Worm (Caenorhabditis elegans): ENCODE measurements around the gene C50E3.5.

DNA sequence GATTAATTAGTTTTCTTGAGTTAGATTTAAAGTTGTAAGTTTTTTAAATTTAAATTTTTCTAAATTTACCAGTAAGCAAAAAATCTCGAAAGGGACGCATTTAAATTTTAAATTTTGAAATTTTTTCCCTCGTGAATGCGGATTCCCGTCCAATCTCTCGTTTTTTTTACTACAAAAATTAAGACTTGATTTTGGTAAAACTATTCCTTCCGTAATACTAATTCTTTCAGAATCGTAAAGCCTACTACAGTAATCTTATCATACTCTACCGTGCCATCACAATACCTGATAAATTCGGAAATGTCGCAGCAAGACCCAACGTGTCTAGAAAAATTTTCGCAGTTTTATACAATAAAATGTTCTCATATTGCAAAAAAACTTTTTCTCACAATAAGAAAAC is 42.6 kb upstream of the C50E3.5 start, which contains the start of the genes C54F6.19 and nhx-3:
- TF ChIP-seq him-1 (tag; optimal IDR thresholded peaks at IDR 0.05) (no peak), dao-5 (tag; optimal IDR thresholded peaks at IDR 0.05) (no peak), W03F9.2 (tag; optimal IDR thresholded peaks at IDR 0.05) (no peak)
